Fruit fly (Drosophila melanogaster) whole organism, adult: ENCODE measurements around the gene santa-maria.

Experiments
- CG11617 ChIP-seq: fragments of 200-800 bp; sonication (Bioruptor generic); optimal IDR thresholded peaks from 2 replicates; lab custom pipeline; 2017; ENCODE audit warnings: mild to moderate bottlenecking, missing biosample characterization, missing genetic modification reagents, missing genetic modification characterization
- CG12768 ChIP-seq: fragments of 200-800 bp; sonication (Bioruptor generic); optimal IDR thresholded peaks from 2 replicates; lab custom pipeline; 2017; ENCODE audit warnings: missing biosample characterization, missing genetic modification characterization, mild to moderate bottlenecking, moderate library complexity, missing genetic modification reagents
- CG14711 ChIP-seq: fragments of 200-800 bp; sonication (Bioruptor generic); optimal IDR thresholded peaks from 2 replicates; lab custom pipeline; 2018; ENCODE audit warnings: missing biosample characterization, mild to moderate bottlenecking, missing genetic modification characterization, moderate library complexity
- CG1620 ChIP-seq: fragments of 200-800 bp; sonication (Bioruptor generic); optimal IDR thresholded peaks from 2 replicates; lab custom pipeline; 2016; ENCODE audit warnings: missing biosample characterization, missing genetic modification characterization
- CG33017 ChIP-seq: fragments of 200-800 bp; sonication (Bioruptor generic); optimal IDR thresholded peaks from 2 replicates; lab custom pipeline; 2018; ENCODE audit warnings: missing biosample characterization, mild to moderate bottlenecking, missing genetic modification characterization, moderate library complexity
- CG5204 ChIP-seq: fragments of 200-800 bp; sonication (Bioruptor generic); optimal IDR thresholded peaks from 2 replicates; lab custom pipeline; 2016; ENCODE audit warnings: missing biosample characterization, missing genetic modification characterization
- CG7045 ChIP-seq: fragments of 200-800 bp; sonication (Bioruptor generic); optimal IDR thresholded peaks from 2 replicates; lab custom pipeline; 2017; ENCODE audit warnings: missing biosample characterization, mild to moderate bottlenecking, missing genetic modification characterization
- CG7101 ChIP-seq: fragments of 200-800 bp; sonication (Bioruptor generic); optimal IDR thresholded peaks from 2 replicates; lab custom pipeline; 2018; ENCODE audit warnings: missing biosample characterization, mild to moderate bottlenecking, missing genetic modification characterization, moderate library complexity
- Clk ChIP-seq: fragments of 200-800 bp; sonication (Bioruptor generic); optimal IDR thresholded peaks from 2 replicates; lab custom pipeline; 2017; ENCODE audit warnings: missing biosample characterization, missing genetic modification characterization
- Crg-1 ChIP-seq: fragments of 200-800 bp; sonication (Bioruptor generic); optimal IDR thresholded peaks from 2 replicates; lab custom pipeline; 2016; ENCODE audit warnings: missing biosample characterization, missing genetic modification characterization
- Hr96 ChIP-seq: fragments of 200-800 bp; sonication (Bioruptor generic); optimal IDR thresholded peaks from 2 replicates; lab custom pipeline; 2016; ENCODE audit warnings: missing biosample characterization, missing genetic modification characterization
- Mnt ChIP-seq: fragments of 200-800 bp; sonication (Bioruptor generic); optimal IDR thresholded peaks from 2 replicates; lab custom pipeline; 2016; ENCODE audit warnings: missing biosample characterization, mild to moderate bottlenecking, missing genetic modification characterization
- bab1 ChIP-seq: fragments of 200-800 bp; sonication (Bioruptor generic); optimal IDR thresholded peaks from 3 replicates; lab custom pipeline; 2019; ENCODE audit warnings: missing biosample characterization, mild to moderate bottlenecking, missing genetic modification characterization, moderate library complexity
- cic ChIP-seq: fragments of 200-800 bp; sonication (Bioruptor generic); optimal IDR thresholded peaks from 2 replicates; lab custom pipeline; 2017; ENCODE audit warnings: missing biosample characterization, mild to moderate bottlenecking, missing genetic modification characterization, moderate library complexity
- cnc ChIP-seq, 2 experiments: fragments of >200 bp; optimal IDR thresholded peaks; 2 replicates each; lab custom pipeline; 2017
- kay ChIP-seq: fragments of 200-800 bp; sonication (Bioruptor generic); peaks from one replicate; lab custom pipeline; 2016; ENCODE audit warnings: missing biosample characterization, missing genetic modification characterization, borderline replicate concordance
- ovo ChIP-seq: fragments of 200-800 bp; sonication (Bioruptor generic); optimal IDR thresholded peaks from 2 replicates; lab custom pipeline; 2016; ENCODE audit warnings: missing biosample characterization, missing genetic modification characterization
- pad ChIP-seq: fragments of 200-800 bp; sonication (Bioruptor generic); optimal IDR thresholded peaks from 3 replicates; lab custom pipeline; 2017; ENCODE audit warnings: missing biosample characterization, missing genetic modification characterization, mild to moderate bottlenecking, moderate library complexity, missing genetic modification reagents
- tj ChIP-seq: fragments of 200-800 bp; sonication (Bioruptor generic); optimal IDR thresholded peaks from 3 replicates; lab custom pipeline; 2017; ENCODE audit warnings: missing biosample characterization, mild to moderate bottlenecking, missing genetic modification characterization, moderate library complexity
- toe ChIP-seq: fragments of 200-800 bp; sonication (Bioruptor generic); optimal IDR thresholded peaks from 2 replicates; lab custom pipeline; 2016; ENCODE audit warnings: missing biosample characterization, missing genetic modification characterization

santa-maria gene

DNA sequence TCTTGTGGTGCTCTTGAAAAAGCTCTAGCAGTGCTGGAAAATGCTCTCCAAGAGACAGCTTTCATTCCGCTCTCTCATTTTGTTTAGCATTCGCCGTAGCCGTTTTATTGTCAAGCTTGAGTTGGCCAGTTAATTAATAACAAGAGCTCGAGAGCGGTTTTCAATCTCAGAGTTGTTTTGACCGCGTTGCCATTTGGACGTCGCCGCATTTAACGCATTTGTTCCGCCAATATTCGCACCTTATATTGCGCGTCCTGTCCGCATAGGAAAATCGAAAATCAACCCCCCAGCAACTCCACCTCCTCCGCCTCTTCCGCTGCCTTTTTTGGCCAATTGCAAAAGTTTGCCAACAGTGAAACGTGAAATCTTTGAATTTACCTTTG, 13.7 kb downstream of the santa-maria start, which contains the start of gene CG5973:
Gene CG5973, plus strand, starts transcription at position 168 of the 383 bp plus-strand sequence.
- TF ChIP-seq CG12768 (no peak), kay (GFP tag; lab: Kevin White, UChicago) (no peak), CG14711 (tag; lab: Kevin White, UChicago) (no peak), CG33017 (tag; lab: Kevin White, UChicago) (no peak), bab1 (no peak)

DNA sequence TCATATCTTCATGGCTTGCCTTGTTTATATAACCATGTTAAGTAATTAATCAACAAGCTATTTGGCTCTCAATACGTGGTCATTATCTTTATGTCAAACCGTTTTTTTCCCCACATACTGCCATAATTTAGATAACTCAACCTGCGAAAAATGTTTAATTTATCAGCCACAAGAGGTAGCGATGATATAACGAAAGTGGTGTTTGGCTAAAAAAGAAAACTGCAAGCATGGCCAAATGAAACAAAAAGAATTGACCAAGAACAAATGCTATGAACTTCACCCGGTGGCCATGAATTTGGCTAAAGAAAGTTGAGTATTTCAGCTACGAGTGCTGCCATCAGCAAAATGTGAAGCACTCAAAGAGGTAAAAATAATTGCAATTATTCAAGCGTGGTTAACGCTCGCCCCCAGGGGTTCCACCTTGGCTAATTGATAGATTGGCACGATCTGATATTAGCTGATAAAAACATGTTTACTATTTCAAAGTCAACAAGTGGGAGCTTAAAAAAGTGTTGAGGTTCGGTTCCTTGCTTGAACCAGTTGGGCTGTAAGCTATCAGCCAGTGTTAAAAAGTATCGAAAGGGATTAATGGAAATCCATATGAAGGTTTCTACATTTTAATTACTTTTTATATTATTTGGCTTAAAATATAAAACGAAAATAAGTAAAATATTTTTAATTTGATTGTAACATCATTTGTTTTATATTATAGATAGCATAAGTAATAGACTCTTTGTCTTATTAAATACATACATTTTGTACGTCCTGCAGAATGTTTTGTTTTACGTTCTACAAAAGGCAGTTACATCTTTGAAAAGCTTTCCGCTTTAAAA, 14.3 kb downstream of the santa-maria start:
- peak; percentile 81 for TF ChIP-seq toe (GFP tag; lab: Kevin White, UChicago)
- peak; percentile 72 for TF ChIP-seq CG12768
- TF ChIP-seq Hr96 (GFP tag; lab: Kevin White, UChicago): peak; percentile 75
- peak; percentile 76 for TF ChIP-seq CG7045 (GFP tag; lab: Kevin White, UChicago)
- peak; percentile 72 for TF ChIP-seq pad (GFP tag; lab: Kevin White, UChicago)
- TF ChIP-seq CG11617 (GFP tag; lab: Kevin White, UChicago): peak; percentile 57
- TF ChIP-seq CG33017 (tag; lab: Kevin White, UChicago): peak; percentile 65
- TF ChIP-seq bab1: peak; percentile 27
- TF ChIP-seq cnc (optimal IDR thresholded peaks at IDR 0.05; lab: Kevin White, UChicago): no peak
- peak; percentile 66 for TF ChIP-seq Mnt (GFP tag; lab: Kevin White, UChicago)
- peak; percentile 93 for TF ChIP-seq cic (GFP tag; lab: Kevin White, UChicago)
- peak; percentile 89 for TF ChIP-seq ovo (GFP tag; lab: Kevin White, UChicago)
- TF ChIP-seq tj: peak; percentile 85
- peak; percentile 94 for TF ChIP-seq CG1620 (GFP tag; lab: Kevin White, UChicago)
- peak; percentile 93 for TF ChIP-seq kay (GFP tag; lab: Kevin White, UChicago)
- peak; percentile 62 for TF ChIP-seq CG5204 (GFP tag; lab: Kevin White, UChicago)
- TF ChIP-seq Crg-1 (GFP tag; lab: Kevin White, UChicago): peak; percentile 96
- peak; percentile 79 for TF ChIP-seq CG7101 (tag; lab: Kevin White, UChicago)
- peak; percentile 55 for TF ChIP-seq Clk (GFP tag; lab: Kevin White, UChicago)
- peak; percentile 57 for TF ChIP-seq CG14711 (tag; lab: Kevin White, UChicago)

DNA sequence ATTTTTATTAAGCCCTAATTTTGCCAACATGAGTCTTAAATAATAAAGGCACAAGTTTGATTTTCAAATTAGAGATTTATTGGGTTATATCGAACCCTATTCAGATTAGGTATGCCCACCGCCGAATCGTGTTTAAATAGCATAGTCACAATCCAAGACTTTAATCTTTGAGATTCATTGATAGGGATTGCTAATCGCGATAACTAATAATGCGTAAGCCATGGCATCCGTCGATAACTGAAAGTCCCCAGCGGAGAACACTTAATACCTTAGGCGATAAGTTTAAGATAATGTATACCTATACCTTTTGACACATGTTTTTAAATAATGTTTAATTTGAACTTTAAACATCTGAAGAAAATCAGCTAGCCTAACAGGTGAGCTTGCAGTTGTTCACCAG, 15.6 kb downstream of the santa-maria start:
- TF ChIP-seq CG5204 (GFP tag; lab: Kevin White, UChicago) (no peak), pad (GFP tag; lab: Kevin White, UChicago) (no peak), ovo (GFP tag; lab: Kevin White, UChicago) (no peak), Crg-1 (GFP tag; lab: Kevin White, UChicago) (no peak), bab1 (no peak), cnc (optimal IDR thresholded peaks at IDR 0.05; lab: Kevin White, UChicago) (no peak), CG7101 (tag; lab: Kevin White, UChicago) (no peak), Hr96 (GFP tag; lab: Kevin White, UChicago) (no peak), CG1620 (GFP tag; lab: Kevin White, UChicago) (no peak), kay (GFP tag; lab: Kevin White, UChicago) (no peak), toe (GFP tag; lab: Kevin White, UChicago) (no peak), CG33017 (tag; lab: Kevin White, UChicago) (no peak), CG7045 (GFP tag; lab: Kevin White, UChicago) (no peak), Mnt (GFP tag; lab: Kevin White, UChicago) (no peak), cic (GFP tag; lab: Kevin White, UChicago) (no peak), Clk (GFP tag; lab: Kevin White, UChicago) (no peak), CG11617 (GFP tag; lab: Kevin White, UChicago) (no peak), tj (no peak), CG12768 (no peak), CG14711 (tag; lab: Kevin White, UChicago) (no peak)

DNA sequence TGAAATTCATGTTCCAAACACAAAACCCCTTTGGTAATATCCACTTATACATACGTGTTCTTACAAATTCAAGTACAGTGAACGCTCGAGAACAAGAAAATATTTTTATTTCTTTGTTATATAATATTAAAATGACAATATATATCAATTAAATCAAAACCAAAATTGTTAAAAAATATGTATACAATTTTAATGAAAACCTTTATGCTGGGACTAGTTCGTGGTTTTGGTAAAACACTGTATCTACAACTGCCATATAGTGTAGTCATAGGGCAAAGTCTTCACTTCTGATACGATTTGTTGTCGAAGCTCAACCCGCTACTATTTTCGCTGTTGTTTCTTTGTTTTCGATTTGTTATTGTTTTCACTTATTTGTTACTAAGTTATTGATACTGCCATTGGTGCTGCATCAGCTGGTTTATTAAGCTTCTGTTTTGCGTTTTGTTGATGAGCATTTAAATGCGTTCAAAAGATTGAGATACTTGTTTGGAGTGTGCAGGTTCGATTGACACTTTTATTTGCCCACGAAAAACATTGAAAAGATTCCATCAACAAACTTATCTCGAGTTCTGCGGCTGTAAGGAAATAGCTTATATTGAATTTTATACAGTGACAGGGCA, 16.2 kb downstream of the santa-maria start:
- TF ChIP-seq Mnt (GFP tag; lab: Kevin White, UChicago) (no peak), bab1 (peak; percentile 93), kay (GFP tag; lab: Kevin White, UChicago) (peak; percentile 50), CG5204 (GFP tag; lab: Kevin White, UChicago) (no peak), Crg-1 (GFP tag; lab: Kevin White, UChicago) (no peak), ovo (GFP tag; lab: Kevin White, UChicago) (no peak), CG7101 (tag; lab: Kevin White, UChicago) (peak; percentile 87), CG11617 (GFP tag; lab: Kevin White, UChicago) (peak; percentile 34), CG1620 (GFP tag; lab: Kevin White, UChicago) (no peak), CG33017 (tag; lab: Kevin White, UChicago) (peak; percentile 80), pad (GFP tag; lab: Kevin White, UChicago) (peak; percentile 46), toe (GFP tag; lab: Kevin White, UChicago) (no peak), tj (peak; percentile 71), cnc (optimal IDR thresholded peaks at IDR 0.05; lab: Kevin White, UChicago) (no peak), CG12768 (peak; percentile 34), cic (GFP tag; lab: Kevin White, UChicago) (no peak), CG14711 (tag; lab: Kevin White, UChicago) (peak; percentile 73), Clk (GFP tag; lab: Kevin White, UChicago) (no peak), CG7045 (GFP tag; lab: Kevin White, UChicago) (peak; percentile 9), Hr96 (GFP tag; lab: Kevin White, UChicago) (peak; percentile 26)
